Fruit fly (Drosophila melanogaster): ENCODE data around the gene CG14292.

DNA sequence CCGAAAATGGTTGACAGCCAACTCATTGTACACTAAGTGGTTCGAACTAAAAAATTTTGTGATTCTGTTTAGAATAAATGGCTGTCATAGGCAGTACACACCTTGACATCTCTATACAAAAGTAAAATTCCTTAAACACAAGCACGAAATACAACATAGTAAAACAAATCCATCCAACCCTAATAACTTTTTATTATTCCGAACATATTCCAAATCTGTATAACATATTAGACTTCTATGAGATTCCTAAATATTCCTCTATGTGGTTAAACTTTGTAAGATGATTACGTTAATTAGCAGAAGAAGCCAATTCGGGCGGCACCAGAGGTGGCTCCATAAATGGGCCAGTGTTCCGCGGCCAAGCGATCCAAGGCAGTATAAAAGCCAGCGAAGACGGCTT is 3.3 kb downstream of the CG14292 start, which contains the start of gene CG14294:
- no peak for TF ChIP-seq toe (GFP tag; optimal IDR thresholded peaks at IDR 0.05)
- TF ChIP-seq pad (GFP tag; optimal IDR thresholded peaks at IDR 0.05) = no peak
- TF ChIP-seq Hr96 (GFP tag; optimal IDR thresholded peaks at IDR 0.05) = no peak
- no peak for TF ChIP-seq kay (GFP tag; ENCODE audit: borderline replicate concordance)
- no peak for TF ChIP-seq ovo (GFP tag; optimal IDR thresholded peaks at IDR 0.05)
- no peak for TF ChIP-seq CG12768 (GFP tag; optimal IDR thresholded peaks at IDR 0.05)
- TF ChIP-seq CG5204 (GFP tag; optimal IDR thresholded peaks at IDR 0.05) = no peak
- TF ChIP-seq CG7045 (GFP tag; optimal IDR thresholded peaks at IDR 0.05) = no peak
- TF ChIP-seq bab1 (GFP tag; optimal IDR thresholded peaks at IDR 0.05) = no peak
- TF ChIP-seq CG33017 (tag; optimal IDR thresholded peaks at IDR 0.05) = no peak
- TF ChIP-seq cnc (optimal IDR thresholded peaks at IDR 0.05) = no peak
